Worm (Caenorhabditis elegans) whole organism, mixed stage, embryonic: ENCODE results near the gene F44B9.9.

Source experiments
- M03D4.4 ChIP-seq: sonication (generic microtip); optimal IDR thresholded peaks from 2 replicates; lab custom pipeline; 2017; ENCODE audit warnings: mild to moderate bottlenecking, missing genetic modification characterization, missing compliant biosample characterization
- bed-3 ChIP-seq: fragments of 200-800 bp; sonication (Bioruptor generic); optimal IDR thresholded peaks from 3 replicates; lab custom pipeline; 2018; ENCODE audit warnings: mild to moderate bottlenecking, missing genetic modification characterization, moderate library complexity, missing compliant biosample characterization
- blmp-1 ChIP-seq: fragments of 150-350 bp; optimal IDR thresholded peaks from 2 replicates; lab custom pipeline; 2014; ENCODE audit warnings: missing biosample characterization, missing genetic modification characterization
- ceh-39 ChIP-seq: fragments of 150-350 bp; optimal IDR thresholded peaks from 2 replicates; lab custom pipeline; 2014; ENCODE audit warnings: missing biosample characterization, missing genetic modification characterization
- ceh-43 ChIP-seq: fragments of 200-800 bp; sonication (Bioruptor generic); optimal IDR thresholded peaks from 2 replicates; lab custom pipeline; 2018; ENCODE audit warnings: mild to moderate bottlenecking, missing genetic modification characterization, moderate library complexity, missing compliant biosample characterization
- ceh-83 ChIP-seq: fragments of 200-800 bp; sonication (Bioruptor generic); optimal IDR thresholded peaks from 2 replicates; lab custom pipeline; 2018; ENCODE audit warnings: mild to moderate bottlenecking, missing genetic modification characterization, missing compliant biosample characterization
- cnd-1 ChIP-seq: fragments of 200-800 bp; sonication (Bioruptor generic); optimal IDR thresholded peaks from 2 replicates; lab custom pipeline; 2018; ENCODE audit warnings: mild to moderate bottlenecking, missing genetic modification characterization, missing compliant biosample characterization
- drap-1 ChIP-seq: fragments of 200-800 bp; sonication (Bioruptor generic); optimal IDR thresholded peaks from 3 replicates; lab custom pipeline; 2018; ENCODE audit warnings: mild to moderate bottlenecking, missing genetic modification characterization, missing compliant biosample characterization
- elt-1 ChIP-seq: sonication (generic microtip); optimal IDR thresholded peaks from 2 replicates; lab custom pipeline; 2017; ENCODE audit warnings: missing genetic modification characterization, mild to moderate bottlenecking, missing compliant biosample characterization, antibody characterized with exemption, moderate library complexity, borderline replicate concordance; ENCODE audit not compliant: insufficient read depth
- flh-1 ChIP-seq: fragments of 200-800 bp; sonication (Bioruptor generic); optimal IDR thresholded peaks from 2 replicates; lab custom pipeline; 2018; ENCODE audit warnings: mild to moderate bottlenecking, missing genetic modification characterization, moderate library complexity, missing compliant biosample characterization
- ham-2 ChIP-seq: fragments of 200-800 bp; sonication (Bioruptor generic); optimal IDR thresholded peaks from 2 replicates; lab custom pipeline; 2018; ENCODE audit warnings: mild to moderate bottlenecking, missing genetic modification characterization, missing compliant biosample characterization
- hlh-1 ChIP-seq: fragments of 150-350 bp; optimal IDR thresholded peaks from 2 replicates; lab custom pipeline; 2014; ENCODE audit warnings: missing biosample characterization, missing genetic modification reagents, missing genetic modification characterization
- lin-13 ChIP-seq: fragments of 150-350 bp; optimal IDR thresholded peaks from 2 replicates; lab custom pipeline; 2014; ENCODE audit warnings: missing biosample characterization, missing genetic modification characterization
- lin-32 ChIP-seq: fragments of 200-800 bp; sonication (Bioruptor generic); optimal IDR thresholded peaks from 2 replicates; lab custom pipeline; 2018; ENCODE audit warnings: mild to moderate bottlenecking, missing genetic modification characterization, missing compliant biosample characterization
- lsy-2 ChIP-seq: fragments of 150-350 bp; optimal IDR thresholded peaks from 2 replicates; lab custom pipeline; 2014; ENCODE audit warnings: missing biosample characterization, missing genetic modification characterization
- mab-5 ChIP-seq: fragments of 150-350 bp; optimal IDR thresholded peaks from 2 replicates; lab custom pipeline; 2014; ENCODE audit warnings: missing biosample characterization, missing genetic modification characterization
- mep-1 ChIP-seq: fragments of 150-350 bp; optimal IDR thresholded peaks from 2 replicates; lab custom pipeline; 2017; ENCODE audit warnings: missing biosample characterization, missing genetic modification reagents, missing genetic modification characterization, inconsistent platforms
- mls-2 ChIP-seq: sonication (generic microtip); optimal IDR thresholded peaks from 2 replicates; lab custom pipeline; 2016; ENCODE audit warnings: mild to moderate bottlenecking, missing genetic modification characterization, moderate library complexity, missing compliant biosample characterization
- nhr-12 ChIP-seq: fragments of 150-350 bp; optimal IDR thresholded peaks from 2 replicates; lab custom pipeline; 2014; ENCODE audit warnings: missing biosample characterization, missing genetic modification characterization
- nhr-2 ChIP-seq: fragments of 150-350 bp; optimal IDR thresholded peaks from 2 replicates; lab custom pipeline; 2014; ENCODE audit warnings: missing biosample characterization, missing genetic modification characterization
- nhr-76 ChIP-seq: sonication (generic microtip); optimal IDR thresholded peaks from 2 replicates; lab custom pipeline; 2017; ENCODE audit warnings: missing biosample characterization, missing genetic modification characterization
- pha-4 ChIP-seq: fragments of 150-350 bp; optimal IDR thresholded peaks from 2 replicates; lab custom pipeline; 2018; ENCODE audit warnings: missing biosample characterization, missing genetic modification reagents, missing genetic modification characterization
- snpc-4 ChIP-seq: fragments of 150-350 bp; optimal IDR thresholded peaks from 2 replicates; lab custom pipeline; 2014; ENCODE audit warnings: missing biosample characterization, missing genetic modification characterization
- sptf-1 ChIP-seq: sonication (generic microtip); optimal IDR thresholded peaks from 2 replicates; lab custom pipeline; 2017; ENCODE audit warnings: mild to moderate bottlenecking, missing genetic modification characterization, moderate library complexity, missing compliant biosample characterization
- tbx-8 ChIP-seq: fragments of 200-800 bp; sonication (Bioruptor generic); optimal IDR thresholded peaks from 2 replicates; lab custom pipeline; 2018; ENCODE audit warnings: mild to moderate bottlenecking, missing genetic modification characterization, moderate library complexity, missing compliant biosample characterization
- unc-120 ChIP-seq: sonication (generic microtip); optimal IDR thresholded peaks from 2 replicates; lab custom pipeline; 2017; ENCODE audit warnings: missing genetic modification characterization, missing compliant biosample characterization; ENCODE audit not compliant: poor library complexity, severe bottlenecking
- unc-39 ChIP-seq: fragments of 150-350 bp; optimal IDR thresholded peaks from 2 replicates; lab custom pipeline; 2014; ENCODE audit warnings: missing biosample characterization, missing genetic modification characterization
- unc-62 ChIP-seq: fragments of 150-350 bp; optimal IDR thresholded peaks from 2 replicates; lab custom pipeline; 2014; ENCODE audit warnings: missing biosample characterization, missing genetic modification reagents, missing genetic modification characterization
- zip-8 ChIP-seq: fragments of 150-350 bp; optimal IDR thresholded peaks from 2 replicates; lab custom pipeline; 2014; ENCODE audit warnings: missing biosample characterization, missing genetic modification characterization
- ztf-11 ChIP-seq: fragments of 150-350 bp; optimal IDR thresholded peaks from 2 replicates; lab custom pipeline; 2014; ENCODE audit warnings: missing biosample characterization, missing genetic modification characterization

The F44B9.9 gene

ce11 chrIII:8030963-8031362 is at the start of gene F44B9.9:
F44B9.9 (minus strand) TSS chrIII:8031063.
- no peak for TF ChIP-seq snpc-4 (tag; lab: Kevin White, UChicago)
- no peak for TF ChIP-seq mab-5
- TF ChIP-seq cnd-1: no peak
- no peak for TF ChIP-seq tbx-8 (GFP tag; lab: Kevin White, UChicago)
- TF ChIP-seq lin-32: no peak

ce11 chrIII:8080165-8080738 is 49.4 kb upstream of the F44B9.9 start, which contains the start of the genes dcr-1 and apc-2:
dcr-1 (minus strand) TSS chrIII:8080281.
apc-2 (plus strand) TSS chrIII:8080629.
- TF ChIP-seq ztf-11 (tag; lab: Kevin White, UChicago): no peak
- no peak for TF ChIP-seq flh-1 (GFP tag; lab: Kevin White, UChicago)
- no peak for TF ChIP-seq ceh-39
- no peak for TF ChIP-seq blmp-1 (tag; lab: Kevin White, UChicago)
- TF ChIP-seq unc-120 (tag; lab: Kevin White, UChicago): no peak
- TF ChIP-seq pha-4 (tag; lab: Kevin White, UChicago): no peak
- TF ChIP-seq unc-39 (tag; lab: Kevin White, UChicago): no peak
- TF ChIP-seq ham-2: no peak
- no peak for TF ChIP-seq sptf-1
- no peak for TF ChIP-seq bed-3
- TF ChIP-seq nhr-12 (tag; lab: Kevin White, UChicago): no peak
- no peak for TF ChIP-seq nhr-76
- no peak for TF ChIP-seq cnd-1
- no peak for TF ChIP-seq ceh-43 (GFP tag; lab: Kevin White, UChicago)
- TF ChIP-seq lin-13 (tag; lab: Kevin White, UChicago): no peak
- no peak for TF ChIP-seq nhr-2 (tag; lab: Kevin White, UChicago)
- TF ChIP-seq hlh-1 (tag; lab: Kevin White, UChicago): no peak
- TF ChIP-seq ceh-83 (GFP tag; lab: Kevin White, UChicago): no peak

- no peak for TF ChIP-seq ceh-39
- TF ChIP-seq tbx-8 (GFP tag; lab: Kevin White, UChicago): no peak
- no peak for TF ChIP-seq elt-1 (tag; lab: Kevin White, UChicago)
- TF ChIP-seq unc-120 (tag; lab: Kevin White, UChicago): no peak
- TF ChIP-seq unc-39 (tag; lab: Kevin White, UChicago): no peak
- no peak for TF ChIP-seq ham-2
- TF ChIP-seq M03D4.4 (tag; lab: Kevin White, UChicago): no peak
- TF ChIP-seq bed-3: no peak
- no peak for TF ChIP-seq ceh-83 (GFP tag; lab: Kevin White, UChicago)
- TF ChIP-seq lin-32: no peak
- TF ChIP-seq mep-1 (tag; lab: Kevin White, UChicago): no peak
- TF ChIP-seq unc-62 (GFP tag; lab: Kevin White, UChicago): no peak
- TF ChIP-seq nhr-12 (tag; lab: Kevin White, UChicago): no peak
- no peak for TF ChIP-seq lsy-2 (tag; lab: Kevin White, UChicago)
- no peak for TF ChIP-seq snpc-4 (tag; lab: Kevin White, UChicago)
- no peak for TF ChIP-seq zip-8
- TF ChIP-seq cnd-1: no peak
- TF ChIP-seq ceh-43 (GFP tag; lab: Kevin White, UChicago): no peak
Observed at ce11 chrIII:8077180-8077579, 46.3 kb upstream of the F44B9.9 start.

ce11 chrIII:8069206-8069605 is 38.3 kb upstream of the F44B9.9 start:
- TF ChIP-seq cnd-1 (peak; percentile 16), ceh-43 (GFP tag; lab: Kevin White, UChicago) (no peak), mls-2 (tag; lab: Kevin White, UChicago) (peak; percentile 2), M03D4.4 (tag; lab: Kevin White, UChicago) (peak; percentile 36), tbx-8 (GFP tag; lab: Kevin White, UChicago) (no peak), sptf-1 (peak; percentile 34), nhr-12 (tag; lab: Kevin White, UChicago) (no peak)

ce11 chrIII:8067798-8068197 is 36.9 kb upstream of the F44B9.9 start:
- TF ChIP-seq elt-1 (tag; lab: Kevin White, UChicago): no peak
- TF ChIP-seq lin-32: no peak
- TF ChIP-seq nhr-12 (tag; lab: Kevin White, UChicago): no peak
- no peak for TF ChIP-seq mab-5
- no peak for TF ChIP-seq drap-1 (GFP tag; lab: Kevin White, UChicago)
- TF ChIP-seq ceh-83 (GFP tag; lab: Kevin White, UChicago): no peak
- no peak for TF ChIP-seq blmp-1 (tag; lab: Kevin White, UChicago)
- TF ChIP-seq mep-1 (tag; lab: Kevin White, UChicago): no peak
